Fruit fly (Drosophila melanogaster) whole organism, embryonic: ENCODE measurements around the gene Cyp4ac1.

Experiments
- Atf3 ChIP-seq: fragments of 200-800 bp; sonication (Bioruptor generic); optimal IDR thresholded peaks from 3 replicates; lab custom pipeline; 2016; ENCODE audit warnings: missing biosample characterization, missing genetic modification characterization
- CG10209 ChIP-seq: fragments of 200-800 bp; sonication (Bioruptor generic); optimal IDR thresholded peaks from 3 replicates; lab custom pipeline; 2017; ENCODE audit warnings: missing biosample characterization, mild to moderate bottlenecking, missing genetic modification characterization, missing genetic modification reagents
- CG12391 ChIP-seq: fragments of 200-800 bp; sonication (Bioruptor generic); optimal IDR thresholded peaks from 3 replicates; lab custom pipeline; 2018; ENCODE audit warnings: missing biosample characterization, mild to moderate bottlenecking, missing genetic modification characterization, moderate library complexity
- CG13424 ChIP-seq: fragments of 200-800 bp; sonication (Bioruptor generic); optimal IDR thresholded peaks from 2 replicates; lab custom pipeline; 2019; ENCODE audit warnings: missing biosample characterization, mild to moderate bottlenecking, missing genetic modification characterization, moderate library complexity
- CG13894 ChIP-seq: fragments of 200-800 bp; sonication (Bioruptor generic); optimal IDR thresholded peaks from 3 replicates; lab custom pipeline; 2018; ENCODE audit warnings: missing biosample characterization, mild to moderate bottlenecking, missing genetic modification characterization, moderate library complexity
- CG1602 ChIP-seq: fragments of 200-800 bp; sonication (Bioruptor generic); optimal IDR thresholded peaks from 3 replicates; lab custom pipeline; 2016; ENCODE audit warnings: missing biosample characterization, missing genetic modification characterization
- CG17359 ChIP-seq: fragments of 200-800 bp; sonication (Bioruptor generic); optimal IDR thresholded peaks from 3 replicates; lab custom pipeline; 2018; ENCODE audit warnings: missing biosample characterization, mild to moderate bottlenecking, missing genetic modification characterization, moderate library complexity
- CG2120 ChIP-seq: fragments of 200-800 bp; sonication (Bioruptor generic); optimal IDR thresholded peaks from 3 replicates; lab custom pipeline; 2016; ENCODE audit warnings: missing biosample characterization, missing genetic modification characterization
- CG31441 ChIP-seq: fragments of 200-800 bp; sonication (Bioruptor generic); IDR thresholded peaks from 2 replicates; pipeline ENCODE4 v1.3.6; 2022; ENCODE audit warnings: missing biosample characterization, missing genetic modification characterization
- CG7745 ChIP-seq: fragments of 200-800 bp; sonication (Bioruptor generic); optimal IDR thresholded peaks from 2 replicates; lab custom pipeline; 2018; ENCODE audit warnings: missing biosample characterization, mild to moderate bottlenecking, missing genetic modification characterization, moderate library complexity
- CHES-1-like ChIP-seq: fragments of 200-800 bp; sonication (Bioruptor generic); optimal IDR thresholded peaks from 2 replicates; lab custom pipeline; 2016; ENCODE audit warnings: missing biosample characterization, missing genetic modification characterization
- Doc3 ChIP-seq: fragments of 200-800 bp; sonication (Bioruptor generic); IDR thresholded peaks from 3 replicates; pipeline ENCODE4 v1.3.6; 2022; ENCODE audit warnings: missing biosample characterization, missing genetic modification characterization; ENCODE audit not compliant: partially characterized antibody
- E2f2 ChIP-seq: fragments of 200-800 bp; sonication (Bioruptor generic); IDR thresholded peaks from 2 replicates; pipeline ENCODE4 v1.3.6; 2022; ENCODE audit warnings: missing biosample characterization, missing genetic modification characterization
- Fer3 ChIP-seq: fragments of 200-800 bp; sonication (Bioruptor generic); optimal IDR thresholded peaks from 2 replicates; lab custom pipeline; 2018; ENCODE audit warnings: missing biosample characterization, mild to moderate bottlenecking, missing genetic modification characterization, moderate library complexity
- Gug ChIP-seq: fragments of 200-800 bp; sonication (Bioruptor generic); IDR thresholded peaks from 4 replicates; pipeline ENCODE4 v1.3.6; 2022; ENCODE audit warnings: missing biosample characterization, missing genetic modification characterization
- HLH54F ChIP-seq: fragments of 200-800 bp; sonication (Bioruptor generic); optimal IDR thresholded peaks from 3 replicates; lab custom pipeline; 2016; ENCODE audit warnings: missing biosample characterization, missing genetic modification characterization
- HmgD ChIP-seq: fragments of 200-800 bp; sonication (Bioruptor generic); optimal IDR thresholded peaks from 3 replicates; lab custom pipeline; 2016; ENCODE audit warnings: missing biosample characterization, missing genetic modification characterization
- Hmr ChIP-seq: fragments of 200-800 bp; sonication (Bioruptor generic); optimal IDR thresholded peaks from 3 replicates; lab custom pipeline; 2017; ENCODE audit warnings: mild to moderate bottlenecking, missing biosample characterization, missing genetic modification reagents, missing genetic modification characterization
- NfI ChIP-seq: fragments of 200-800 bp; sonication (Bioruptor generic); optimal IDR thresholded peaks from 3 replicates; lab custom pipeline; 2018; ENCODE audit warnings: missing biosample characterization, mild to moderate bottlenecking, missing genetic modification characterization, moderate library complexity
- Oli ChIP-seq: fragments of 200-800 bp; sonication (Bioruptor generic); optimal IDR thresholded peaks from 2 replicates; lab custom pipeline; 2018; ENCODE audit warnings: missing biosample characterization, mild to moderate bottlenecking, missing genetic modification characterization, moderate library complexity
- PHDP ChIP-seq: fragments of 200-800 bp; sonication (Bioruptor generic); optimal IDR thresholded peaks from 3 replicates; lab custom pipeline; 2018; ENCODE audit warnings: missing biosample characterization, mild to moderate bottlenecking, missing genetic modification characterization, moderate library complexity
- Scr ChIP-seq: fragments of 200-800 bp; sonication (Bioruptor generic); IDR thresholded peaks from 2 replicates; pipeline ENCODE4 v1.3.6; 2022; ENCODE audit warnings: missing biosample characterization, missing genetic modification characterization; ENCODE audit not compliant: partially characterized antibody
- Sox102F ChIP-seq: fragments of 200-800 bp; sonication (Bioruptor generic); optimal IDR thresholded peaks from 2 replicates; lab custom pipeline; 2018; ENCODE audit warnings: missing biosample characterization, mild to moderate bottlenecking, missing genetic modification characterization, moderate library complexity
- bsh ChIP-seq, 2 experiments: fragments of 200-800 bp; sonication (Bioruptor generic); optimal IDR thresholded peaks; 2 replicates each; lab custom pipeline; 2017 to 2018; ENCODE audit warnings: mild to moderate bottlenecking in 2 of 2, missing biosample characterization in 2 of 2, missing genetic modification characterization in 2 of 2, moderate library complexity in 1 of 2
- cad ChIP-seq: fragments of >200 bp; optimal IDR thresholded peaks from 2 replicates; lab custom pipeline; 2017; ENCODE audit warnings: missing biosample characterization, missing genetic modification characterization
- caup ChIP-seq: fragments of 200-800 bp; sonication (Bioruptor generic); optimal IDR thresholded peaks from 3 replicates; lab custom pipeline; 2017; ENCODE audit warnings: missing biosample characterization, mild to moderate bottlenecking, missing genetic modification characterization, moderate library complexity; ENCODE audit not compliant: severe bottlenecking
- chif ChIP-seq, 2 experiments: fragments of 200-800 bp; sonication (Bioruptor generic); optimal IDR thresholded peaks; 3 replicates each; lab custom pipeline; 2016; ENCODE audit warnings: missing biosample characterization in 2 of 2, missing genetic modification characterization in 2 of 2
- chinmo ChIP-seq: fragments of 200-800 bp; sonication (Bioruptor generic); IDR thresholded peaks from 4 replicates; pipeline ENCODE4 v1.3.6; 2022; ENCODE audit warnings: missing biosample characterization, missing genetic modification characterization; ENCODE audit not compliant: partially characterized antibody
- dmrt99B ChIP-seq: fragments of 200-800 bp; sonication (Bioruptor generic); optimal IDR thresholded peaks from 2 replicates; lab custom pipeline; 2018; ENCODE audit warnings: missing biosample characterization, mild to moderate bottlenecking, missing genetic modification characterization, moderate library complexity
- gce ChIP-seq: fragments of 200-800 bp; sonication (Bioruptor generic); IDR thresholded peaks from 3 replicates; pipeline ENCODE4 v1.3.6; 2022; ENCODE audit warnings: missing biosample characterization, missing genetic modification characterization
- gcm ChIP-seq: fragments of 200-800 bp; sonication (Bioruptor generic); optimal IDR thresholded peaks from 2 replicates; lab custom pipeline; 2019; ENCODE audit warnings: missing biosample characterization, mild to moderate bottlenecking, missing genetic modification characterization, moderate library complexity
- h ChIP-seq: fragments of >200 bp; optimal IDR thresholded peaks from 2 replicates; lab custom pipeline; 2017
- ind ChIP-seq: fragments of 200-800 bp; sonication (Bioruptor generic); optimal IDR thresholded peaks from 3 replicates; lab custom pipeline; 2016; ENCODE audit warnings: missing biosample characterization, missing genetic modification characterization
- jumu ChIP-seq: fragments of 200-800 bp; sonication (Bioruptor generic); optimal IDR thresholded peaks from 3 replicates; lab custom pipeline; 2016; ENCODE audit warnings: missing biosample characterization, missing genetic modification characterization
- kah ChIP-seq: fragments of 200-800 bp; sonication (Bioruptor generic); optimal IDR thresholded peaks from 2 replicates; lab custom pipeline; 2018; ENCODE audit warnings: missing biosample characterization, mild to moderate bottlenecking, missing genetic modification characterization
- ken ChIP-seq: fragments of 200-800 bp; sonication (Bioruptor generic); IDR thresholded peaks from 3 replicates; pipeline ENCODE4 v1.3.6; 2022; ENCODE audit warnings: missing biosample characterization, missing genetic modification characterization
- nerfin-1 ChIP-seq: fragments of 200-800 bp; sonication (Bioruptor generic); optimal IDR thresholded peaks from 3 replicates; lab custom pipeline; 2019; ENCODE audit warnings: missing biosample characterization, mild to moderate bottlenecking, missing genetic modification characterization, moderate library complexity
- otp ChIP-seq: fragments of 200-800 bp; sonication (Bioruptor generic); IDR thresholded peaks from 3 replicates; pipeline ENCODE4, ENCODE4 v1.3.6; 2022; ENCODE audit warnings: missing biosample characterization, missing genetic modification characterization
- pan ChIP-seq, 4 experiments: fragments of >200 bp in 3 of 4; fragments of 200-800 bp in 1 of 4; sonication (Bioruptor generic) in 1 of 4; optimal IDR thresholded peaks in 3 of 4; IDR thresholded peaks in 1 of 4; 2 replicates each; pipeline versions ENCODE4 v1.3.6 to Lab custom; 2017 to 2022; ENCODE audit warnings: missing biosample characterization in 2 of 4, missing genetic modification characterization in 2 of 4, mixed read lengths in 1 of 4
- prd ChIP-seq, 3 experiments: fragments of >200 bp in 2 of 3; fragments of 200-800 bp in 1 of 3; sonication (Bioruptor generic) in 1 of 3; optimal IDR thresholded peaks in 2 of 3; IDR thresholded peaks in 1 of 3; 2 replicates in 2 of 3; 3 replicates in 1 of 3; pipeline versions ENCODE4 v1.3.6 to Lab custom; 2017 to 2022; ENCODE audit warnings: missing biosample characterization in 1 of 3, missing genetic modification characterization in 1 of 3
- pzg ChIP-seq: fragments of 200-800 bp; sonication (Bioruptor generic); optimal IDR thresholded peaks from 3 replicates; lab custom pipeline; 2018; ENCODE audit warnings: missing biosample characterization, mild to moderate bottlenecking, missing genetic modification characterization, moderate library complexity
- row ChIP-seq: fragments of 200-800 bp; sonication (Bioruptor generic); IDR thresholded peaks from 3 replicates; pipeline ENCODE4 v1.3.6; 2022; ENCODE audit warnings: missing biosample characterization, missing genetic modification characterization
- scrt ChIP-seq: fragments of 200-800 bp; sonication (Bioruptor generic); optimal IDR thresholded peaks from 2 replicates; lab custom pipeline; 2018; ENCODE audit warnings: missing biosample characterization, mild to moderate bottlenecking, missing genetic modification characterization, moderate library complexity
- sens ChIP-seq: fragments of 200-800 bp; sonication (Bioruptor generic); peaks from one replicate; lab custom pipeline; 2016; ENCODE audit warnings: missing biosample characterization, missing genetic modification characterization
- sisA ChIP-seq: fragments of 200-800 bp; sonication (Bioruptor generic); IDR thresholded peaks from 2 replicates; pipeline ENCODE4 v1.3.6; 2022; ENCODE audit warnings: missing biosample characterization, missing genetic modification characterization
- slou ChIP-seq: fragments of 200-800 bp; sonication (Bioruptor generic); optimal IDR thresholded peaks from 3 replicates; lab custom pipeline; 2016; ENCODE audit warnings: missing biosample characterization, missing genetic modification characterization
- unpg ChIP-seq: fragments of 200-800 bp; sonication (Bioruptor generic); optimal IDR thresholded peaks from 3 replicates; lab custom pipeline; 2018; ENCODE audit warnings: missing biosample characterization, mild to moderate bottlenecking, missing genetic modification characterization, moderate library complexity

Gene Cyp4ac1

DNA sequence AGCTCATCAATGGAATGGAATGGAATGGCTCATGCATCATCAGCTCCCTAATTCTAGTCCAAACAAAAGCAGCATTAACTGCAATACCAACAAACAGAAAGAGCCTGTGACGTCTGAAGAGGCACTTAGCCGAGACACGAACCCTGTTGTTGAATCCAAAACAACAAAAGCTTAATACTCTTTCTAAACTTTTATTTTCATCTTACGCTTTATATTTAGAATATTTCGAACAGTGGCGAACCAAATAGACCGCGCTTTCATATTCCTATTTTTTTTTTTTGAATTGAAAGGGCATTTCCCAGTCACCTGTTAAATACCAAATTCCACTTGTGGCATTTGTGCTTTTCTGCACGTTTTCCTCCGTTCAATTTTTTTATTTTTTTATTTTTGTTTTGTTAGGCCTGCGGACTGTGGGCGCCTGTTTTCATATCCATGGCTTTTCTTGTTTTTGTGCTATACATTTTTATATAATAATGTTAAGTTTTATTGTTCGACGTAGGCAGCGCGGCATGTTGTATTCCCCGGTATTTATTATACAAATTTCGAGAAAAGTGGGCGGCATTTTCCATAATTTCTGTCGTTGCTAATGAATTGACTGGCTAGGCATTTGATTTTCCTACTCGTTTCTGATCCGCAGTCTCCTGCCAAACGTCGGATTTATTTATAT, 38.1 kb upstream of the Cyp4ac1 start (continued):
- TF ChIP-seq Hmr (GFP tag; lab: Kevin White, UChicago) (no peak), nerfin-1 (no peak), gcm (GFP tag; lab: Kevin White, UChicago) (no peak), jumu (GFP tag; lab: Kevin White, UChicago) (no peak), Fer3 (tag; lab: Kevin White, UChicago) (peak; percentile 18), HLH54F (GFP tag; lab: Kevin White, UChicago) (peak; percentile 2), ind (GFP tag; lab: Kevin White, UChicago) (peak; percentile 15), Gug (GFP tag; lab: Robert Waterston, UW) (peak; percentile 37; the same call in 2 of the 4 replicates), chif (GFP tag; optimal IDR thresholded peaks at IDR 0.05; lab: Kevin White, UChicago) (peak in 1 of 2 experiments; percentile 22), CG7745 (tag; lab: Kevin White, UChicago) (no peak), h (lab: Kevin White, UChicago) (no peak), bsh (GFP tag; optimal IDR thresholded peaks at IDR 0.05; lab: Kevin White, UChicago) (peak in 1 of 2 experiments; percentile 1), kah (GFP tag; lab: Kevin White, UChicago) (no peak), E2f2 (GFP tag; lab: Robert Waterston, UW) (peak; percentile 19; the same call in 1 of the 2 replicates), pan (optimal IDR thresholded peaks at IDR 0.05; lab: Kevin White, UChicago) (no peak), pan (GFP tag; optimal IDR thresholded peaks at IDR 0.05 in 1 of 2, IDR thresholded peaks at IDR 0.05 in 1 of 2) (peak in 1 of 2 experiments; percentile 36), CG12391 (tag; lab: Kevin White, UChicago) (peak; percentile 17), CHES-1-like (GFP tag; lab: Kevin White, UChicago) (peak; percentile 1), CG17359 (tag; lab: Kevin White, UChicago) (peak; percentile 12), CG13424 (tag; lab: Kevin White, UChicago) (no peak), slou (peak; percentile 54), gce (GFP tag; lab: Robert Waterston, UW) (peak; percentile 62; the same call in 2 of the 3 replicates), CG10209 (GFP tag; lab: Kevin White, UChicago) (peak; percentile 17), chinmo (0 out of 4 replicates have a peak, but pooled peaks have one; percentile 45), NfI (GFP tag; lab: Kevin White, UChicago) (peak; percentile 12), Oli (peak; percentile 31), otp (peak; percentile 47; the same call in 1 of the 3 replicates), CG2120 (GFP tag; lab: Kevin White, UChicago) (peak; percentile 62), Doc3 (GFP tag; lab: Robert Waterston, UW) (no peak), row (GFP tag; lab: Robert Waterston, UW) (peak; percentile 82), scrt (GFP tag; lab: Kevin White, UChicago) (peak; percentile 15), sens (GFP tag; lab: Kevin White, UChicago) (peak; percentile 84), unpg (GFP tag; lab: Kevin White, UChicago) (peak; percentile 21), Scr (GFP tag; lab: Robert Waterston, UW) (no peak), CG31441 (GFP tag; lab: Robert Waterston, UW) (0 out of 2 replicates have a peak, but pooled peaks have one; percentile 12), caup (no peak), prd (optimal IDR thresholded peaks at IDR 0.05; lab: Kevin White, UChicago) (no peak), prd (GFP tag; IDR thresholded peaks at IDR 0.05; lab: Robert Waterston, UW) (peak; percentile 54; the same call in 1 of the 3 replicates), dmrt99B (tag; lab: Kevin White, UChicago) (peak; percentile 13), Sox102F (GFP tag; lab: Kevin White, UChicago) (peak; percentile 28), pzg (GFP tag; lab: Kevin White, UChicago) (no peak), cad (GFP tag; lab: Kevin White, UChicago) (no peak), CG13894 (no peak), HmgD (GFP tag; lab: Kevin White, UChicago) (no peak), PHDP (tag; lab: Kevin White, UChicago) (peak; percentile 6), CG1602 (GFP tag; lab: Kevin White, UChicago) (no peak), Atf3 (no peak), ken (GFP tag; lab: Robert Waterston, UW) (peak; percentile 58; the same call in 2 of the 3 replicates), sisA (GFP tag; lab: Robert Waterston, UW) (peak; percentile 32; the same call in 1 of the 2 replicates)
